Worm (Caenorhabditis elegans): ENCODE data around the gene rab-6.1.
A peak's percentile ranks its signal among the peaks of the same experiment; 100 is the strongest.

The rab-6.1 gene

ce11 chrIII:9034133-9034532 lies 28.4 kb upstream of the rab-6.1 start:
- TF ChIP-seq mep-1 (tag; optimal IDR thresholded peaks at IDR 0.05) = no peak
- 0 out of 2 replicates have a peak, but pooled peaks have one; percentile 27 for TF ChIP-seq dmd-6 (GFP tag; IDR thresholded peaks at IDR 0.05)
- TF ChIP-seq ceh-44 (GFP tag; IDR thresholded peaks at IDR 0.05) = no peak
- TF ChIP-seq Y105C5A.15 (GFP tag; IDR thresholded peaks at IDR 0.05) = no peak

ce11 chrIII:9030818-9031217 lies 25.1 kb upstream of the rab-6.1 start:
- TF ChIP-seq nhr-11 (tag; optimal IDR thresholded peaks at IDR 0.05) (no peak), nhr-237 (tag; optimal IDR thresholded peaks at IDR 0.05) (no peak), dve-1 (tag; optimal IDR thresholded peaks at IDR 0.05; ENCODE audit: insufficient read depth) (peak; percentile 15), daf-19 (GFP tag; conservative IDR thresholded peaks at IDR 0.05) (no peak), pqm-1 (tag; optimal IDR thresholded peaks at IDR 0.05) (peak; percentile 54), pha-4 (GFP tag; IDR thresholded peaks at IDR 0.05) (no peak), pha-4 (tag; optimal IDR thresholded peaks at IDR 0.05) (no peak), Y5F2A.4 (GFP tag; optimal IDR thresholded peaks at IDR 0.05) (no peak), unc-39 (tag; optimal IDR thresholded peaks at IDR 0.05) (no peak), duxl-1 (tag; optimal IDR thresholded peaks at IDR 0.05; ENCODE audit: poor library complexity) (no peak), tag-97 (GFP tag; IDR thresholded peaks at IDR 0.05) (no peak), nhr-6 (tag; optimal IDR thresholded peaks at IDR 0.05) (no peak), spr-3 (GFP tag; optimal IDR thresholded peaks at IDR 0.05) (no peak), aha-1 (tag) (no peak), nhr-42 (GFP tag; IDR thresholded peaks at IDR 0.05) (no peak), zag-1 (tag; optimal IDR thresholded peaks at IDR 0.05) (no peak), mdl-1 (tag; optimal IDR thresholded peaks at IDR 0.05) (no peak), nhr-76 (tag; optimal IDR thresholded peaks at IDR 0.05) (no peak), nhr-10 (tag; optimal IDR thresholded peaks at IDR 0.05) (no peak), hlh-11 (tag; optimal IDR thresholded peaks at IDR 0.05) (no peak), hlh-30 (tag; optimal IDR thresholded peaks at IDR 0.05; ENCODE audit: insufficient read depth) (peak; percentile 10), nhr-77 (tag; optimal IDR thresholded peaks at IDR 0.05) (peak; percentile 16), daf-16 (GFP tag; optimal IDR thresholded peaks at IDR 0.05) (no peak), daf-16 (tag; optimal IDR thresholded peaks at IDR 0.05) (peak; percentile 61), zip-11 (GFP tag; IDR thresholded peaks at IDR 0.05) (no peak), nhr-41 (GFP tag; IDR thresholded peaks at IDR 0.05) (no peak), nhr-28 (tag; optimal IDR thresholded peaks at IDR 0.05) (peak; percentile 13)

ce11 chrIII:9026951-9027350 lies 21.2 kb upstream of the rab-6.1 start, which contains the start of gene F59B2.13:
F59B2.13 (minus strand) TSS chrIII:9027051.
- no peak for TF ChIP-seq F49E8.2 (tag; optimal IDR thresholded peaks at IDR 0.05; ENCODE audit: borderline replicate concordance)
- no peak for TF ChIP-seq zfp-3 (GFP tag; conservative IDR thresholded peaks at IDR 0.05)
- TF ChIP-seq cey-2 (tag; optimal IDR thresholded peaks at IDR 0.05; ENCODE audit: borderline replicate concordance, insufficient read depth) = no peak
- no peak for TF ChIP-seq madf-9 (GFP tag; conservative IDR thresholded peaks at IDR 0.05)
- no peak for TF ChIP-seq F44E2.7 (GFP tag; IDR thresholded peaks at IDR 0.05)
- no peak for TF ChIP-seq nhr-11 (tag; optimal IDR thresholded peaks at IDR 0.05)
- TF ChIP-seq nhr-237 (tag; optimal IDR thresholded peaks at IDR 0.05) = no peak
- no peak for TF ChIP-seq T20F7.1 (GFP tag; optimal IDR thresholded peaks at IDR 0.05)
- TF ChIP-seq aly-2 (tag; optimal IDR thresholded peaks at IDR 0.05) = no peak
- TF ChIP-seq nhr-48 (tag; optimal IDR thresholded peaks at IDR 0.05) = no peak
- TF ChIP-seq gei-8 (GFP tag; optimal IDR thresholded peaks at IDR 0.05) = no peak

Measured in whole organism, L4 larva.